Worm (Caenorhabditis elegans) whole organism, midembryonic: Measurements from ENCODE around the gene Y50D4B.2.

Source experiments
- T22C8.4 ChIP-seq: fragments of 200-800 bp; sonication (Bioruptor generic); IDR thresholded peaks from 2 replicates; pipeline ENCODE4 v1.3.6; 2022; ENCODE audit warnings: missing genetic modification characterization, missing compliant biosample characterization
- cog-1 ChIP-seq: sonication (generic microtip); optimal IDR thresholded peaks from 2 replicates; lab custom pipeline; 2016; ENCODE audit warnings: missing genetic modification characterization, missing compliant biosample characterization
- flt-1 ChIP-seq: fragments of 200-800 bp; sonication (Bioruptor generic); IDR thresholded peaks from 2 replicates; pipeline ENCODE4 v1.3.6; 2022; ENCODE audit warnings: missing genetic modification characterization, missing compliant biosample characterization
- klf-2 ChIP-seq: fragments of 200-800 bp; sonication (Bioruptor generic); conservative IDR thresholded peaks from 2 replicates; pipeline ENCODE4 v1.3.6; 2022; ENCODE audit warnings: missing genetic modification reagents, missing genetic modification characterization, missing compliant biosample characterization
- med-1 ChIP-seq: sonication (generic microtip); optimal IDR thresholded peaks from 2 replicates; lab custom pipeline; 2017; ENCODE audit warnings: missing genetic modification characterization, mild to moderate bottlenecking, missing compliant biosample characterization, antibody characterized with exemption, missing genetic modification reagents; ENCODE audit not compliant: insufficient read depth
- ref-1 ChIP-seq: fragments of 200-800 bp; sonication (Bioruptor generic); conservative IDR thresholded peaks from 2 replicates; pipeline ENCODE4 v1.3.6; 2022; ENCODE audit warnings: missing genetic modification reagents, missing genetic modification characterization, missing compliant biosample characterization
- tab-1 ChIP-seq: fragments of 200-800 bp; sonication (Bioruptor generic); IDR thresholded peaks from 2 replicates; pipeline ENCODE4 v1.3.6; 2022; ENCODE audit warnings: missing genetic modification characterization, missing compliant biosample characterization
- ztf-23 ChIP-seq: fragments of 200-800 bp; sonication (Bioruptor generic); IDR thresholded peaks from 2 replicates; pipeline ENCODE4 v1.3.6; 2022; ENCODE audit warnings: missing genetic modification reagents, missing genetic modification characterization, missing compliant biosample characterization
- ztf-29 ChIP-seq: fragments of 200-800 bp; sonication (Bioruptor generic); IDR thresholded peaks from 2 replicates; pipeline ENCODE4 v1.3.6; 2022; ENCODE audit warnings: missing genetic modification reagents, missing genetic modification characterization, missing compliant biosample characterization

Gene Y50D4B.2

ce11 chrV:1134302-1134701, 33.9 kb downstream of the Y50D4B.2 start, which contains the start of gene cpr-8:
TSS of gene cpr-8 (plus strand) at chrV:1134602.
- no peak for TF ChIP-seq flt-1 (GFP tag; lab: Robert Waterston, UW)
- no peak for TF ChIP-seq ref-1 (GFP tag; lab: Robert Waterston, UW)
- no peak for TF ChIP-seq cog-1 (tag; lab: Kevin White, UChicago)
- no peak for TF ChIP-seq T22C8.4 (GFP tag; lab: Robert Waterston, UW)
- TF ChIP-seq ztf-29 (GFP tag; lab: Robert Waterston, UW), result no peak
- no peak for TF ChIP-seq klf-2 (GFP tag; lab: Robert Waterston, UW)
- no peak for TF ChIP-seq tab-1 (GFP tag; lab: Robert Waterston, UW)
- TF ChIP-seq med-1 (GFP tag; lab: Kevin White, UChicago), result no peak
- no peak for TF ChIP-seq ztf-23 (GFP tag; lab: Robert Waterston, UW)

- TF ChIP-seq flt-1 (GFP tag; lab: Robert Waterston, UW) (no peak), klf-2 (GFP tag; lab: Robert Waterston, UW) (no peak), ztf-23 (GFP tag; lab: Robert Waterston, UW) (no peak), med-1 (GFP tag; lab: Kevin White, UChicago) (no peak), tab-1 (GFP tag; lab: Robert Waterston, UW) (no peak), T22C8.4 (GFP tag; lab: Robert Waterston, UW) (no peak), cog-1 (tag; lab: Kevin White, UChicago) (no peak), ref-1 (GFP tag; lab: Robert Waterston, UW) (no peak), ztf-29 (GFP tag; lab: Robert Waterston, UW) (no peak)
Measured at ce11 chrV:1140806-1141205, 40.4 kb downstream of the Y50D4B.2 start.

- TF ChIP-seq klf-2 (GFP tag; lab: Robert Waterston, UW) (no peak), med-1 (GFP tag; lab: Kevin White, UChicago) (no peak), ztf-29 (GFP tag; lab: Robert Waterston, UW) (no peak), cog-1 (tag; lab: Kevin White, UChicago) (no peak), ztf-23 (GFP tag; lab: Robert Waterston, UW) (no peak), T22C8.4 (GFP tag; lab: Robert Waterston, UW) (no peak), ref-1 (GFP tag; lab: Robert Waterston, UW) (no peak), flt-1 (GFP tag; lab: Robert Waterston, UW) (no peak), tab-1 (GFP tag; lab: Robert Waterston, UW) (no peak)
Measured at ce11 chrV:1141433-1141832, 41.1 kb downstream of the Y50D4B.2 start, which contains the start of gene cutl-22. TSS of gene cutl-22 (plus strand) at chrV:1141733.

- TF ChIP-seq med-1 (GFP tag; lab: Kevin White, UChicago) (no peak), ztf-23 (GFP tag; lab: Robert Waterston, UW) (no peak), ref-1 (GFP tag; lab: Robert Waterston, UW) (no peak), klf-2 (GFP tag; lab: Robert Waterston, UW) (no peak), T22C8.4 (GFP tag; lab: Robert Waterston, UW) (no peak), flt-1 (GFP tag; lab: Robert Waterston, UW) (no peak), tab-1 (GFP tag; lab: Robert Waterston, UW) (no peak), cog-1 (tag; lab: Kevin White, UChicago) (no peak), ztf-29 (GFP tag; lab: Robert Waterston, UW) (no peak; the same call in 1 of the 2 replicates)
Measured at ce11 chrV:1142251-1142650, 41.9 kb downstream of the Y50D4B.2 start.

- TF ChIP-seq ref-1 (GFP tag; lab: Robert Waterston, UW), result no peak
- TF ChIP-seq tab-1 (GFP tag; lab: Robert Waterston, UW), result no peak
- TF ChIP-seq T22C8.4 (GFP tag; lab: Robert Waterston, UW), result no peak
- no peak for TF ChIP-seq ztf-23 (GFP tag; lab: Robert Waterston, UW)
- TF ChIP-seq med-1 (GFP tag; lab: Kevin White, UChicago), result no peak
- TF ChIP-seq klf-2 (GFP tag; lab: Robert Waterston, UW), result no peak
- no peak for TF ChIP-seq flt-1 (GFP tag; lab: Robert Waterston, UW)
- no peak for TF ChIP-seq ztf-29 (GFP tag; lab: Robert Waterston, UW)
- no peak for TF ChIP-seq cog-1 (tag; lab: Kevin White, UChicago)
Measured at ce11 chrV:1149734-1150669, 49.6 kb downstream of the Y50D4B.2 start.

ce11 chrV:1151324-1151742, 51.0 kb downstream of the Y50D4B.2 start:
- TF ChIP-seq T22C8.4 (GFP tag; lab: Robert Waterston, UW) (peak; percentile 88), ztf-23 (GFP tag; lab: Robert Waterston, UW) (peak; percentile 75; the same call in 1 of the 2 replicates), med-1 (GFP tag; lab: Kevin White, UChicago) (no peak), ztf-29 (GFP tag; lab: Robert Waterston, UW) (no peak), ref-1 (GFP tag; lab: Robert Waterston, UW) (peak; percentile 47; the same call in 1 of the 2 replicates), flt-1 (GFP tag; lab: Robert Waterston, UW) (peak; percentile 88), klf-2 (GFP tag; lab: Robert Waterston, UW) (no peak), tab-1 (GFP tag; lab: Robert Waterston, UW) (0 out of 2 replicates have a peak, but pooled peaks have one; percentile 14), cog-1 (tag; lab: Kevin White, UChicago) (peak; percentile 98)

- TF ChIP-seq T22C8.4 (GFP tag; lab: Robert Waterston, UW) (no peak), ztf-29 (GFP tag; lab: Robert Waterston, UW) (no peak), tab-1 (GFP tag; lab: Robert Waterston, UW) (no peak), med-1 (GFP tag; lab: Kevin White, UChicago) (no peak), cog-1 (tag; lab: Kevin White, UChicago) (no peak), klf-2 (GFP tag; lab: Robert Waterston, UW) (no peak), ref-1 (GFP tag; lab: Robert Waterston, UW) (no peak), ztf-23 (GFP tag; lab: Robert Waterston, UW) (no peak), flt-1 (GFP tag; lab: Robert Waterston, UW) (no peak)
Measured at ce11 chrV:1151830-1152229, 51.5 kb downstream of the Y50D4B.2 start.

ce11 chrV:1152736-1153135, 52.4 kb downstream of the Y50D4B.2 start:
- TF ChIP-seq klf-2 (GFP tag; lab: Robert Waterston, UW), result no peak
- TF ChIP-seq ref-1 (GFP tag; lab: Robert Waterston, UW), result no peak
- TF ChIP-seq ztf-23 (GFP tag; lab: Robert Waterston, UW), result no peak
- TF ChIP-seq flt-1 (GFP tag; lab: Robert Waterston, UW), result no peak
- no peak for TF ChIP-seq med-1 (GFP tag; lab: Kevin White, UChicago)
- TF ChIP-seq tab-1 (GFP tag; lab: Robert Waterston, UW), result no peak
- TF ChIP-seq cog-1 (tag; lab: Kevin White, UChicago), result no peak
- TF ChIP-seq ztf-29 (GFP tag; lab: Robert Waterston, UW), result no peak
- TF ChIP-seq T22C8.4 (GFP tag; lab: Robert Waterston, UW), result no peak
